Worm (Caenorhabditis elegans) whole organism, early embryonic: Measurements from ENCODE around the gene W01C8.5.

Source experiments
- F13C5.2 ChIP-seq: sonication (generic microtip); optimal IDR thresholded peaks from 2 replicates; lab custom pipeline; 2017; ENCODE audit warnings: mild to moderate bottlenecking, missing genetic modification characterization, inconsistent platforms, missing compliant biosample characterization
- aly-1 ChIP-seq: sonication (generic microtip); optimal IDR thresholded peaks from 2 replicates; lab custom pipeline; 2016; ENCODE audit warnings: missing genetic modification characterization, missing compliant biosample characterization
- ama-1 ChIP-seq: fragments of 150-350 bp; optimal IDR thresholded peaks from 2 replicates; lab custom pipeline; 2014
- ceh-36 ChIP-seq: sonication (generic microtip); optimal IDR thresholded peaks from 2 replicates; lab custom pipeline; 2016; ENCODE audit warnings: missing genetic modification characterization, inconsistent platforms, missing compliant biosample characterization
- ets-7 ChIP-seq: sonication (generic microtip); optimal IDR thresholded peaks from 2 replicates; lab custom pipeline; 2016; ENCODE audit warnings: missing genotype, missing genetic modification characterization, missing compliant biosample characterization
- flt-1 ChIP-seq: fragments of 200-800 bp; sonication (Bioruptor generic); IDR thresholded peaks from 2 replicates; pipeline ENCODE4 v1.3.6; 2022; ENCODE audit warnings: missing genetic modification characterization, missing compliant biosample characterization
- hmg-4 ChIP-seq: fragments of 200-800 bp; sonication (Bioruptor generic); optimal IDR thresholded peaks from 2 replicates; lab custom pipeline; 2018; ENCODE audit warnings: mild to moderate bottlenecking, missing genetic modification characterization, missing compliant biosample characterization
- scrt-1 ChIP-seq: fragments of 200-800 bp; sonication (Bioruptor generic); IDR thresholded peaks from 2 replicates; pipeline ENCODE4 v1.3.6; 2022; ENCODE audit warnings: missing genetic modification characterization, missing compliant biosample characterization
- tbx-11 ChIP-seq: fragments of 200-800 bp; sonication (Bioruptor generic); IDR thresholded peaks from 2 replicates; pipeline ENCODE4 v1.3.6; 2022; ENCODE audit warnings: missing genetic modification characterization, missing compliant biosample characterization
- tbx-37 ChIP-seq: fragments of 200-800 bp; sonication (Bioruptor generic); conservative IDR thresholded peaks from 2 replicates; pipeline ENCODE4 v1.3.6; 2022; ENCODE audit warnings: missing genetic modification reagents, missing genetic modification characterization, missing compliant biosample characterization
- tra-4 ChIP-seq: sonication (generic microtip); optimal IDR thresholded peaks from 2 replicates; lab custom pipeline; 2017; ENCODE audit warnings: missing genetic modification characterization, missing compliant biosample characterization

ce11 chrX:5715831-5716364 is 18.8 kb upstream of the W01C8.5 start:
- TF ChIP-seq tbx-11 (GFP tag; lab: Robert Waterston, UW) (no peak), ama-1 (lab: Kevin White, UChicago) (no peak), scrt-1 (GFP tag; lab: Robert Waterston, UW) (no peak), tra-4 (tag; lab: Kevin White, UChicago) (no peak), ceh-36 (tag; lab: Kevin White, UChicago) (no peak), ets-7 (no peak), aly-1 (no peak), hmg-4 (GFP tag; lab: Kevin White, UChicago) (no peak), F13C5.2 (tag; lab: Kevin White, UChicago) (no peak), tbx-37 (GFP tag; lab: Robert Waterston, UW) (no peak), flt-1 (no peak)
